Worm (Caenorhabditis elegans) whole organism, early embryonic: ENCODE data around the gene Y38F1A.4.

Experiments used
- aly-1 ChIP-seq: sonication (generic microtip); optimal IDR thresholded peaks from 2 replicates; lab custom pipeline; 2016; ENCODE audit warnings: missing genetic modification characterization, missing compliant biosample characterization
- ama-1 ChIP-seq: fragments of 150-350 bp; optimal IDR thresholded peaks from 2 replicates; lab custom pipeline; 2014
- ceh-13 ChIP-seq: fragments of 200-800 bp; sonication (Bioruptor generic); optimal IDR thresholded peaks from 2 replicates; lab custom pipeline; 2018; ENCODE audit warnings: mild to moderate bottlenecking, missing genetic modification characterization, missing compliant biosample characterization
- ceh-36 ChIP-seq: sonication (generic microtip); optimal IDR thresholded peaks from 2 replicates; lab custom pipeline; 2016; ENCODE audit warnings: missing genetic modification characterization, inconsistent platforms, missing compliant biosample characterization
- ets-7 ChIP-seq: sonication (generic microtip); optimal IDR thresholded peaks from 2 replicates; lab custom pipeline; 2016; ENCODE audit warnings: missing genotype, missing genetic modification characterization, missing compliant biosample characterization
- flt-1 ChIP-seq: fragments of 200-800 bp; sonication (Bioruptor generic); IDR thresholded peaks from 2 replicates; pipeline ENCODE4 v1.3.6; 2022; ENCODE audit warnings: missing genetic modification characterization, missing compliant biosample characterization
- hmbx-1 ChIP-seq: sonication (generic microtip); optimal IDR thresholded peaks from 2 replicates; lab custom pipeline; 2016; ENCODE audit warnings: mild to moderate bottlenecking, missing genetic modification characterization, missing compliant biosample characterization
- hmg-4 ChIP-seq: fragments of 200-800 bp; sonication (Bioruptor generic); optimal IDR thresholded peaks from 2 replicates; lab custom pipeline; 2018; ENCODE audit warnings: mild to moderate bottlenecking, missing genetic modification characterization, missing compliant biosample characterization
- sea-1 ChIP-seq: fragments of 200-800 bp; sonication (Bioruptor generic); conservative IDR thresholded peaks from 2 replicates; pipeline ENCODE4 v1.3.6; 2022; ENCODE audit warnings: missing genetic modification characterization, missing compliant biosample characterization
- tbx-11 ChIP-seq: fragments of 200-800 bp; sonication (Bioruptor generic); IDR thresholded peaks from 2 replicates; pipeline ENCODE4 v1.3.6; 2022; ENCODE audit warnings: missing genetic modification characterization, missing compliant biosample characterization
- tra-4 ChIP-seq: sonication (generic microtip); optimal IDR thresholded peaks from 2 replicates; lab custom pipeline; 2017; ENCODE audit warnings: missing genetic modification characterization, missing compliant biosample characterization

DNA sequence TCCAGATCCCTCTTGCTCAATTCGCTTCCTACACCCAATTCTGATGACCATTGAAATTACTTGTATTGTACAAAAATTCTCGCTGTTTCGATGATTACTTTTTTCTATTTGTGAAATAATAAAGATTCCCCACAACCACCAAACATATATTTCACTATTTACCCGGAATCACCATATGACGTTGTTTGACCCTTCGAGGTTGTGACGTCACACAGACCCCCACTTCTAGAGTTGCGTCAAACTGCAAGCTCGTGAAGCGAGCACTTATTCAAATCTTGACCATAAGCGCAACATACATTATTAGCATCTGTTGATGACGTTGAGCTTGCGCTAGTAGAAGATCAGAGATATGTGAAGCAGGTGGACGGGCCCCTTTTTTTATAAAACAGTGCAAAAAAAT lies 23.5 kb upstream of the Y38F1A.4 start:
- TF ChIP-seq sea-1 (GFP tag; lab: Robert Waterston, UW) (no peak), tra-4 (no peak), ama-1 (peak; percentile 61), tbx-11 (no peak), flt-1 (GFP tag; lab: Robert Waterston, UW) (no peak), ceh-36 (tag; lab: Kevin White, UChicago) (no peak), ets-7 (no peak), hmg-4 (no peak), ceh-13 (no peak), hmbx-1 (tag; lab: Kevin White, UChicago) (no peak), aly-1 (tag; lab: Kevin White, UChicago) (no peak)
